Worm (Caenorhabditis elegans) whole organism, L1 larva: Measurements from ENCODE around the gene agr-1.

Experiments used
- irx-1 ChIP-seq: sonication (generic microtip); optimal IDR thresholded peaks from 2 replicates; lab custom pipeline; 2016; ENCODE audit warnings: missing genetic modification characterization, missing compliant biosample characterization
- nhr-77 ChIP-seq: fragments of 150-350 bp; optimal IDR thresholded peaks from 2 replicates; lab custom pipeline; 2014; ENCODE audit warnings: missing biosample characterization, missing genetic modification characterization

ce11 chrII:6823912-6824311, 48.9 kb upstream of the agr-1 start:
- TF ChIP-seq nhr-77 (tag; lab: Kevin White, UChicago) (no peak), irx-1 (tag; lab: Kevin White, UChicago) (no peak)
